Fruit fly (Drosophila melanogaster): ENCODE measurements around the gene PVRAP.

The PVRAP gene

DNA sequence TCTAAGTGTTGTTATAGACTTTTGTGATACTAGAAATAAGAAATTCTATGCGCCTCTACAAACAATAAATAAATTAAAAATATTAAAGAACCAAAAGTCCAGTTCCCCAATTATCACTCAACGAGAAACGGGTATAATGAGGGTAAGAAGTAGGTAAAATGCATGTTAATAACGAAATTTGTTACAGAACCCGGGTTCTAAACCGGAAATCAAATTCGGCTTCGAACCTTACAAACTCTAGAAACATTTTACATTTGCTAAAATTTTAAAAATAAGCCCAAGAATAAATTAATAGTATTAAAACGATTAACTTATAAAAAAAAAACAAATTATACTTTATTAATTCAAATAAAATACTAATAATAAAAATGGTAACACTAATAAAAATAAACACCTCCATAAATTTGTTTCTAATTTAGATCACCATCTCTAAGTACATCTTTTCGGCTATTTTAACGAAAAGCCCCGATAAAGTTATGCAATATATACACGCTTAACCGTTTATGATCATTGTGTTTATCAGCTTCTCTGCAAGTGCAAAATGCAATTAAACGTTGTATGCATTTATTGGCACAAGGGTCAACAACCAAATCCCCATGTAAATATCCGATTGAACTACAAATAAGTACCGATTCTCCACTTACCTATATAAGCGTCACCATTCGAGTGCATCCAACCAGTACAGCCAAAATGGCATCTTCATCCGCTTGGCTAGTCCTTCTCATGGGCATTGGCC lies 74.6 kb downstream of the PVRAP start, which contains the start of gene CG6602 (continued):
- TF ChIP-seq Sox100B (GFP tag; optimal IDR thresholded peaks at IDR 0.05) (peak; percentile 75), CG1832 (GFP tag; optimal IDR thresholded peaks at IDR 0.05) (no peak), NFAT (GFP tag; IDR thresholded peaks at IDR 0.05) (peak; percentile 87), toy (GFP tag; IDR thresholded peaks at IDR 0.05) (peak; percentile 42; the same call in 1 of the 2 replicates), CG11085 (GFP tag; IDR thresholded peaks at IDR 0.05) (peak; percentile 87), sens (GFP tag) (peak; percentile 90), CG8089 (GFP tag; optimal IDR thresholded peaks at IDR 0.05) (peak; percentile 55), ci (GFP tag; IDR thresholded peaks at IDR 0.05) (peak; percentile 94), CG14667 (GFP tag; IDR thresholded peaks at IDR 0.05) (peak; percentile 64), gce (GFP tag; IDR thresholded peaks at IDR 0.05) (peak; percentile 50; the same call in 1 of the 3 replicates), abd-A (tag; optimal IDR thresholded peaks at IDR 0.05) (no peak), CG1602 (GFP tag; optimal IDR thresholded peaks at IDR 0.05) (peak; percentile 38), Sin3A (optimal IDR thresholded peaks at IDR 0.05) (no peak), dpn (GFP tag; optimal IDR thresholded peaks at IDR 0.05) (peak; percentile 32 to 76), CG1603 (tag; optimal IDR thresholded peaks at IDR 0.05) (peak; percentile 64), ac (GFP tag; optimal IDR thresholded peaks at IDR 0.05) (peak; percentile 45), esg (GFP tag; conservative IDR thresholded peaks at IDR 0.05) (peak; percentile 29; the same call in 1 of the 2 replicates), CG16779 (GFP tag; IDR thresholded peaks at IDR 0.05) (no peak), CG15073 (GFP tag; optimal IDR thresholded peaks at IDR 0.05) (no peak), so (GFP tag; IDR thresholded peaks at IDR 0.05) (0 out of 3 replicates have a peak, but pooled peaks have one; percentile 9), Opbp (GFP tag; IDR thresholded peaks at IDR 0.05; ENCODE audit: partially characterized antibody) (no peak), wek (GFP tag; optimal IDR thresholded peaks at IDR 0.05) (peak; percentile 6), gt (GFP tag; IDR thresholded peaks at IDR 0.05) (peak; percentile 67), zfh1 (GFP tag; IDR thresholded peaks at IDR 0.05) (peak; percentile 79), CG18619 (GFP tag; optimal IDR thresholded peaks at IDR 0.05) (peak; percentile 73), CG17802 (tag; optimal IDR thresholded peaks at IDR 0.05) (peak; percentile 73), wdn (GFP tag; IDR thresholded peaks at IDR 0.05) (peak; percentile 9; the same call in 1 of the 2 replicates), lab (GFP tag; optimal IDR thresholded peaks at IDR 0.05) (peak; percentile 92), CG6683 (GFP tag; optimal IDR thresholded peaks at IDR 0.05) (peak; percentile 72), Neu2 (GFP tag; optimal IDR thresholded peaks at IDR 0.05; ENCODE audit: borderline replicate concordance) (no peak), CG12155 (GFP tag; optimal IDR thresholded peaks at IDR 0.05) (peak; percentile 29), trh (GFP tag; optimal IDR thresholded peaks at IDR 0.05) (peak; percentile 30), CG2889 (GFP tag; IDR thresholded peaks at IDR 0.05) (no peak), Lhr (GFP tag; optimal IDR thresholded peaks at IDR 0.05) (peak; percentile 41), stwl (tag; optimal IDR thresholded peaks at IDR 0.05) (peak; percentile 73), CG12659 (GFP tag; optimal IDR thresholded peaks at IDR 0.05) (peak; percentile 56), sim (GFP tag; IDR thresholded peaks at IDR 0.05) (no peak), en (GFP tag; optimal IDR thresholded peaks at IDR 0.05) (peak; percentile 13), CG17186 (GFP tag; optimal IDR thresholded peaks at IDR 0.05) (no peak), cad (GFP tag; optimal IDR thresholded peaks at IDR 0.05) (no peak), CG12744 (GFP tag; optimal IDR thresholded peaks at IDR 0.05) (peak; percentile 5), Nf-YA (GFP tag; IDR thresholded peaks at IDR 0.05) (peak; percentile 47; the same call in 1 of the 2 replicates), dmrt11E (tag; optimal IDR thresholded peaks at IDR 0.05) (peak; percentile 39), Usf (GFP tag; optimal IDR thresholded peaks at IDR 0.05) (peak; percentile 67), CG4328 (GFP tag; optimal IDR thresholded peaks at IDR 0.05) (peak; percentile 77), CkIIα-i1 (GFP tag; IDR thresholded peaks at IDR 0.05) (peak; percentile 4; the same call in 1 of the 2 replicates), D (optimal IDR thresholded peaks at IDR 0.05) (no peak), D (GFP tag; optimal IDR thresholded peaks at IDR 0.05) (peak; percentile 67), Hand (GFP tag; optimal IDR thresholded peaks at IDR 0.05) (no peak), CG7963 (GFP tag; IDR thresholded peaks at IDR 0.05; ENCODE audit: partially characterized antibody) (no peak)

Measured in whole organism, embryonic.